Worm (Caenorhabditis elegans) whole organism, young adult: ENCODE data around the gene acly-1.

Source experiments
- B0035.1 ChIP-seq: sonication (generic microtip); optimal IDR thresholded peaks from 2 replicates; lab custom pipeline; 2016; ENCODE audit warnings: missing genetic modification characterization, mild to moderate bottlenecking, missing compliant biosample characterization, missing genotype, missing genetic modification reagents
- B0336.3 ChIP-seq: fragments of 200-800 bp; sonication (Bioruptor generic); IDR thresholded peaks from 2 replicates; pipeline ENCODE4 v1.3.6; 2022; ENCODE audit warnings: missing genetic modification characterization, missing compliant biosample characterization
- C06A6.2 ChIP-seq: fragments of 200-800 bp; sonication (Bioruptor generic); conservative IDR thresholded peaks from 2 replicates; pipeline ENCODE4 v1.3.6; 2022; ENCODE audit warnings: missing genetic modification characterization, missing compliant biosample characterization
- D2030.7 ChIP-seq: fragments of 200-800 bp; sonication (Bioruptor generic); IDR thresholded peaks from 2 replicates; pipeline ENCODE4 v1.3.6; 2022; ENCODE audit warnings: missing genetic modification reagents, missing genetic modification characterization, missing compliant biosample characterization
- F22D6.2 ChIP-seq: sonication (generic microtip); optimal IDR thresholded peaks from 2 replicates; lab custom pipeline; 2016; ENCODE audit warnings: mild to moderate bottlenecking, missing genetic modification characterization, missing compliant biosample characterization
- F23B12.7 ChIP-seq: sonication (generic microtip); optimal IDR thresholded peaks from 2 replicates; lab custom pipeline; 2017; ENCODE audit warnings: missing genetic modification characterization, mild to moderate bottlenecking, missing compliant biosample characterization, antibody characterized with exemption, moderate library complexity; ENCODE audit not compliant: insufficient read depth
- F33H1.4 ChIP-seq: fragments of 200-800 bp; sonication (Bioruptor generic); IDR thresholded peaks from 2 replicates; pipeline ENCODE4 v1.3.6; 2022; ENCODE audit warnings: missing genetic modification reagents, missing genetic modification characterization, missing compliant biosample characterization
- F37B4.10 ChIP-seq: fragments of 200-800 bp; sonication (Bioruptor generic); IDR thresholded peaks from 2 replicates; pipeline ENCODE4 v1.3.6; 2022; ENCODE audit warnings: missing genetic modification characterization, missing compliant biosample characterization
- F57A8.1 ChIP-seq: fragments of 200-800 bp; sonication (Bioruptor generic); optimal IDR thresholded peaks from 2 replicates; lab custom pipeline; 2018; ENCODE audit warnings: mild to moderate bottlenecking, missing genetic modification characterization, moderate library complexity, missing compliant biosample characterization
- F57C9.4 ChIP-seq: sonication (generic microtip); optimal IDR thresholded peaks from 2 replicates; lab custom pipeline; 2017; ENCODE audit warnings: mild to moderate bottlenecking, missing genetic modification characterization, missing compliant biosample characterization
- K12H6.12 ChIP-seq: fragments of 200-800 bp; sonication (Bioruptor generic); optimal IDR thresholded peaks from 2 replicates; lab custom pipeline; 2018; ENCODE audit warnings: mild to moderate bottlenecking, missing genetic modification characterization, missing compliant biosample characterization
- Y53G8AR.9 ChIP-seq: fragments of 200-800 bp; sonication (Bioruptor generic); conservative IDR thresholded peaks from 2 replicates; pipeline ENCODE4 v1.3.6; 2022; ENCODE audit warnings: missing genetic modification reagents, missing genetic modification characterization, missing compliant biosample characterization
- Y95B8A.8 ChIP-seq: fragments of 200-800 bp; sonication (Bioruptor generic); IDR thresholded peaks from 2 replicates; pipeline ENCODE4 v1.3.6; 2022; ENCODE audit warnings: missing genetic modification reagents, missing genetic modification characterization, missing compliant biosample characterization
- ZK185.1 ChIP-seq: sonication (generic microtip); optimal IDR thresholded peaks from 2 replicates; lab custom pipeline; 2016; ENCODE audit warnings: mild to moderate bottlenecking, missing genetic modification characterization, missing compliant biosample characterization; ENCODE audit not compliant: poor library complexity, severe bottlenecking
- akir-1 ChIP-seq: fragments of 200-800 bp; sonication (Bioruptor generic); optimal IDR thresholded peaks from 2 replicates; lab custom pipeline; 2018; ENCODE audit warnings: mild to moderate bottlenecking, missing genetic modification characterization, moderate library complexity, missing compliant biosample characterization
- ama-1 ChIP-seq, 3 experiments: fragments of 150-350 bp in 1 of 3; sonication (generic microtip) in 2 of 3; optimal IDR thresholded peaks; 2 replicates each; lab custom pipeline; 2014 to 2018; ENCODE audit warnings: missing biosample characterization in 2 of 3, missing genetic modification characterization in 2 of 3, missing genetic modification reagents in 2 of 3
- atf-7 ChIP-seq: sonication (generic microtip); optimal IDR thresholded peaks from 2 replicates; lab custom pipeline; 2017; ENCODE audit warnings: mild to moderate bottlenecking, missing genetic modification characterization, missing compliant biosample characterization
- attf-3 ChIP-seq: fragments of 200-800 bp; sonication (Bioruptor generic); conservative IDR thresholded peaks from 2 replicates; pipeline ENCODE4 v1.3.6; 2022; ENCODE audit warnings: missing genetic modification reagents, missing genetic modification characterization, missing compliant biosample characterization
- bed-1 ChIP-seq: fragments of 200-800 bp; sonication (Bioruptor generic); IDR thresholded peaks from 2 replicates; pipeline ENCODE4 v1.3.6; 2022; ENCODE audit warnings: missing genetic modification reagents, missing genetic modification characterization, missing compliant biosample characterization
- cebp-2 ChIP-seq: fragments of 200-800 bp; sonication (Bioruptor generic); IDR thresholded peaks from 2 replicates; pipeline ENCODE4 v1.3.6; 2022; ENCODE audit warnings: missing genetic modification characterization, missing compliant biosample characterization
- ceh-27 ChIP-seq: fragments of 200-800 bp; sonication (Bioruptor generic); optimal IDR thresholded peaks from 2 replicates; lab custom pipeline; 2018; ENCODE audit warnings: mild to moderate bottlenecking, missing genetic modification characterization, moderate library complexity, missing compliant biosample characterization
- ceh-79 ChIP-seq: sonication (generic microtip); optimal IDR thresholded peaks from 2 replicates; lab custom pipeline; 2017; ENCODE audit warnings: mild to moderate bottlenecking, missing genetic modification characterization, missing compliant biosample characterization
- ceh-91 ChIP-seq: fragments of 200-800 bp; sonication (Bioruptor generic); IDR thresholded peaks from 2 replicates; pipeline ENCODE4 v1.3.6; 2022; ENCODE audit warnings: missing genetic modification reagents, missing genetic modification characterization, missing compliant biosample characterization
- dpl-1 ChIP-seq: fragments of 150-350 bp; optimal IDR thresholded peaks from 2 replicates; lab custom pipeline; 2014; ENCODE audit warnings: missing biosample characterization, missing genetic modification reagents, missing genetic modification characterization
- hlh-12 ChIP-seq: sonication (generic microtip); optimal IDR thresholded peaks from 2 replicates; lab custom pipeline; 2016; ENCODE audit warnings: missing genetic modification characterization, missing compliant biosample characterization
- hmg-20 ChIP-seq: fragments of 200-800 bp; sonication (Bioruptor generic); IDR thresholded peaks from 2 replicates; pipeline ENCODE4 v1.3.6; 2022; ENCODE audit warnings: missing genetic modification reagents, missing genetic modification characterization, missing compliant biosample characterization
- hrde-1 ChIP-seq: sonication (generic microtip); optimal IDR thresholded peaks from 2 replicates; lab custom pipeline; 2016; ENCODE audit warnings: missing genetic modification characterization, mild to moderate bottlenecking, missing compliant biosample characterization, moderate library complexity, missing genotype, missing genetic modification reagents, borderline replicate concordance
- hsf-1 ChIP-seq: fragments of 200-800 bp; sonication (Bioruptor generic); IDR thresholded peaks from 2 replicates; pipeline ENCODE4 v1.3.6; 2022; ENCODE audit warnings: missing genetic modification reagents, missing genetic modification characterization, missing compliant biosample characterization
- let-526 ChIP-seq: fragments of 200-800 bp; sonication (Bioruptor generic); IDR thresholded peaks from 2 replicates; pipeline ENCODE4 v1.3.6; 2022; ENCODE audit warnings: missing genetic modification reagents, missing genetic modification characterization, missing compliant biosample characterization
- lin-26 ChIP-seq: fragments of 200-800 bp; sonication (Bioruptor generic); IDR thresholded peaks from 2 replicates; pipeline ENCODE4 v1.3.6; 2022; ENCODE audit warnings: missing genetic modification reagents, missing genetic modification characterization, missing compliant biosample characterization
- lir-1 ChIP-seq: fragments of 200-800 bp; sonication (Bioruptor generic); conservative IDR thresholded peaks from 2 replicates; pipeline ENCODE4 v1.3.6; 2022; ENCODE audit warnings: missing genetic modification reagents, missing genetic modification characterization, missing compliant biosample characterization
- lsy-27 ChIP-seq: sonication (generic microtip); optimal IDR thresholded peaks from 2 replicates; lab custom pipeline; 2017; ENCODE audit warnings: missing genetic modification characterization, mild to moderate bottlenecking, missing compliant biosample characterization, antibody characterized with exemption, missing genotype, borderline replicate concordance; ENCODE audit not compliant: insufficient read depth
- madf-10 ChIP-seq: sonication (generic microtip); optimal IDR thresholded peaks from 2 replicates; lab custom pipeline; 2016; ENCODE audit warnings: mild to moderate bottlenecking, missing genetic modification characterization, missing compliant biosample characterization
- madf-8 ChIP-seq: fragments of 200-800 bp; sonication (Bioruptor generic); conservative IDR thresholded peaks from 2 replicates; pipeline ENCODE4 v1.3.6; 2022; ENCODE audit warnings: missing genetic modification reagents, missing genetic modification characterization, missing compliant biosample characterization
- mel-28 ChIP-seq: sonication (generic microtip); optimal IDR thresholded peaks from 2 replicates; lab custom pipeline; 2016; ENCODE audit warnings: borderline replicate concordance, mild to moderate bottlenecking, missing genetic modification characterization, missing compliant biosample characterization
- mes-4 ChIP-seq: sonication (generic microtip); optimal IDR thresholded peaks from 2 replicates; lab custom pipeline; 2016; ENCODE audit warnings: missing genotype, missing genetic modification characterization, missing compliant biosample characterization
- nfyb-1 ChIP-seq: fragments of 200-800 bp; sonication (Bioruptor generic); IDR thresholded peaks from 2 replicates; pipeline ENCODE4 v1.3.6; 2022; ENCODE audit warnings: missing genetic modification reagents, missing genetic modification characterization, missing compliant biosample characterization
- nhr-27 ChIP-seq: fragments of 200-800 bp; sonication (Bioruptor generic); optimal IDR thresholded peaks from 2 replicates; lab custom pipeline; 2018; ENCODE audit warnings: mild to moderate bottlenecking, missing genetic modification characterization, moderate library complexity, missing compliant biosample characterization
- pbrm-1 ChIP-seq: fragments of 200-800 bp; sonication (Bioruptor generic); IDR thresholded peaks from 2 replicates; pipeline ENCODE4 v1.3.6; 2022; ENCODE audit warnings: missing genetic modification reagents, missing genetic modification characterization, missing compliant biosample characterization
- repo-1 ChIP-seq: sonication (generic microtip); optimal IDR thresholded peaks from 2 replicates; lab custom pipeline; 2017; ENCODE audit warnings: mild to moderate bottlenecking, missing genetic modification characterization, missing compliant biosample characterization
- sea-2 ChIP-seq: fragments of 200-800 bp; sonication (Bioruptor generic); IDR thresholded peaks from 2 replicates; pipeline ENCODE4 v1.3.6; 2022; ENCODE audit warnings: missing genetic modification characterization, missing compliant biosample characterization
- snpc-1.1 ChIP-seq: sonication (generic microtip); optimal IDR thresholded peaks from 2 replicates; lab custom pipeline; 2017; ENCODE audit warnings: missing genetic modification characterization, mild to moderate bottlenecking, missing compliant biosample characterization, antibody characterized with exemption, moderate library complexity, missing genotype, missing genetic modification reagents; ENCODE audit not compliant: insufficient read depth
- snpc-3.4 ChIP-seq: sonication (generic microtip); optimal IDR thresholded peaks from 2 replicates; lab custom pipeline; 2017; ENCODE audit warnings: missing genetic modification characterization, mild to moderate bottlenecking, missing compliant biosample characterization, antibody characterized with exemption, moderate library complexity, missing genotype, missing genetic modification reagents
- tbp1 ChIP-seq: fragments of 200-800 bp; sonication (Bioruptor generic); optimal IDR thresholded peaks from 2 replicates; lab custom pipeline; 2018; ENCODE audit warnings: mild to moderate bottlenecking, missing genetic modification characterization, missing compliant biosample characterization
- tlf-1 ChIP-seq: fragments of 200-800 bp; sonication (Bioruptor generic); optimal IDR thresholded peaks from 2 replicates; lab custom pipeline; 2018; ENCODE audit warnings: mild to moderate bottlenecking, missing genetic modification characterization, missing compliant biosample characterization
- xnd-1 ChIP-seq: sonication (generic microtip); optimal IDR thresholded peaks from 2 replicates; lab custom pipeline; 2016; ENCODE audit warnings: missing genotype, missing genetic modification reagents, missing genetic modification characterization, missing compliant biosample characterization
- ztf-28 ChIP-seq: fragments of 200-800 bp; sonication (Bioruptor generic); IDR thresholded peaks from 2 replicates; pipeline ENCODE4 v1.3.6; 2022; ENCODE audit warnings: missing genetic modification reagents, missing genetic modification characterization, missing compliant biosample characterization

acly-1 gene

ce11 chrX:1454385-1454784, 25.0 kb upstream of the acly-1 start (continued):
- TF ChIP-seq F37B4.10 (GFP tag; lab: Robert Waterston, UW) (0 out of 2 replicates have a peak, but pooled peaks have one; percentile 48), ztf-28 (GFP tag; lab: Robert Waterston, UW) (no peak), hrde-1 (tag; lab: Kevin White, UChicago) (no peak), hmg-20 (no peak), bed-1 (GFP tag; lab: Robert Waterston, UW) (no peak), hlh-12 (no peak), D2030.7 (no peak), cebp-2 (GFP tag; lab: Robert Waterston, UW) (0 out of 2 replicates have a peak, but pooled peaks have one; percentile 47), atf-7 (tag; lab: Kevin White, UChicago) (peak; percentile 86), snpc-3.4 (tag; lab: Kevin White, UChicago) (no peak), ama-1 (optimal IDR thresholded peaks at IDR 0.05; lab: Kevin White, UChicago) (no peak), ama-1 (GFP tag; optimal IDR thresholded peaks at IDR 0.05; lab: Kevin White, UChicago) (no peak), mel-28 (no peak), let-526 (GFP tag; lab: Robert Waterston, UW) (peak; percentile 81), lin-26 (GFP tag; lab: Robert Waterston, UW) (0 out of 2 replicates have a peak, but pooled peaks have one; percentile 74), pbrm-1 (peak; percentile 86), repo-1 (tag; lab: Kevin White, UChicago) (peak; percentile 49), attf-3 (peak; percentile 50; the same call in 1 of the 2 replicates), madf-8 (GFP tag; lab: Robert Waterston, UW) (no peak), hsf-1 (GFP tag; lab: Robert Waterston, UW) (0 out of 2 replicates have a peak, but pooled peaks have one; percentile 39), nhr-27 (peak; percentile 30), tlf-1 (GFP tag; lab: Kevin White, UChicago) (peak; percentile 57), C06A6.2 (GFP tag; lab: Robert Waterston, UW) (peak; percentile 81), F57A8.1 (GFP tag; lab: Kevin White, UChicago) (no peak), lsy-27 (tag; lab: Kevin White, UChicago) (no peak), F33H1.4 (GFP tag; lab: Robert Waterston, UW) (0 out of 2 replicates have a peak, but pooled peaks have one; percentile 12), ceh-27 (GFP tag; lab: Kevin White, UChicago) (peak; percentile 87), Y95B8A.8 (GFP tag; lab: Robert Waterston, UW) (peak; percentile 81; the same call in 1 of the 2 replicates), F23B12.7 (tag; lab: Kevin White, UChicago) (peak; percentile 33), B0336.3 (GFP tag; lab: Robert Waterston, UW) (peak; percentile 94), B0035.1 (tag; lab: Kevin White, UChicago) (peak; percentile 3), F57C9.4 (tag; lab: Kevin White, UChicago) (no peak), Y53G8AR.9 (GFP tag; lab: Robert Waterston, UW) (peak; percentile 81), akir-1 (GFP tag; lab: Kevin White, UChicago) (no peak), xnd-1 (tag; lab: Kevin White, UChicago) (no peak), tbp1 (GFP tag; lab: Kevin White, UChicago) (peak; percentile 60), ZK185.1 (tag; lab: Kevin White, UChicago) (peak; percentile 59), ceh-91 (GFP tag; lab: Robert Waterston, UW) (0 out of 2 replicates have a peak, but pooled peaks have one; percentile 13), lir-1 (GFP tag; lab: Robert Waterston, UW) (peak; percentile 50), F22D6.2 (tag; lab: Kevin White, UChicago) (peak; percentile 42), madf-10 (peak; percentile 86), dpl-1 (GFP tag; lab: Kevin White, UChicago) (no peak), K12H6.12 (tag; lab: Kevin White, UChicago) (peak; percentile 93), snpc-1.1 (tag; lab: Kevin White, UChicago) (no peak), sea-2 (no peak), ceh-79 (tag; lab: Kevin White, UChicago) (no peak), mes-4 (tag; lab: Kevin White, UChicago) (no peak), nfyb-1 (GFP tag; lab: Robert Waterston, UW) (peak; percentile 91)
